Worm (Caenorhabditis elegans): ENCODE results near the gene F57B9.3.

The F57B9.3 gene

ce11 chrIII:6951435-6951834 is 11.8 kb downstream of the F57B9.3 start:
- TF ChIP-seq tbx-11 (GFP tag; IDR thresholded peaks at IDR 0.05) (no peak), ceh-13 (GFP tag; optimal IDR thresholded peaks at IDR 0.05) (no peak), pes-1 (GFP tag; IDR thresholded peaks at IDR 0.05) (no peak), scrt-1 (GFP tag; IDR thresholded peaks at IDR 0.05) (no peak), flt-1 (GFP tag; IDR thresholded peaks at IDR 0.05) (no peak), tra-4 (tag; optimal IDR thresholded peaks at IDR 0.05) (no peak), hmbx-1 (tag; optimal IDR thresholded peaks at IDR 0.05) (no peak), B0310.2 (tag; optimal IDR thresholded peaks at IDR 0.05) (no peak), tbx-37 (GFP tag; conservative IDR thresholded peaks at IDR 0.05) (no peak), hnd-1 (tag; optimal IDR thresholded peaks at IDR 0.05) (no peak), ceh-36 (tag; optimal IDR thresholded peaks at IDR 0.05) (no peak), F13C5.2 (tag; optimal IDR thresholded peaks at IDR 0.05) (no peak), hmg-4 (GFP tag; optimal IDR thresholded peaks at IDR 0.05) (no peak), sea-1 (GFP tag; conservative IDR thresholded peaks at IDR 0.05) (no peak), aly-1 (tag; optimal IDR thresholded peaks at IDR 0.05) (no peak), ama-1 (optimal IDR thresholded peaks at IDR 0.05) (no peak), ets-7 (tag; optimal IDR thresholded peaks at IDR 0.05) (no peak)

DNA sequence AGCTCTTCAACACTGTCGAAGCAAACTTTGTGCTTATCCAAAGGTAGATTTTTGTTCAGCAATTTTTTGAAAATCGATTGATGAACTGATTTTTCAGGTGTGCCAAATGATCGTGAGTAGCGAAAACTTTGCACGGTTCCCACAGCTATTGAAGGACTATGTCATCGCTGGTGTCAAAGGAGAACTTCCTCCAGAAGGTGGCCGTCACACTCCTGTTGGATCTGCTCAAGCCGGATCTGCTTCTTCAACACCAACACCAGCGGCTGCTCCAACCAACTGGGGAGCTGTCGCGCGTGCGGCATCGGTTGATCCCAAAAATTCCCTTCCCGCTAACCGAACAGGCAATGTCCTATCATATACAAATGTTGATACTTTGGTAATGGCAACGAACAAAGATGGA is 13.8 kb downstream of the F57B9.3 start:
- TF ChIP-seq F13C5.2 (tag; optimal IDR thresholded peaks at IDR 0.05) (no peak), hmbx-1 (tag; optimal IDR thresholded peaks at IDR 0.05) (no peak), ceh-36 (tag; optimal IDR thresholded peaks at IDR 0.05) (no peak), hnd-1 (tag; optimal IDR thresholded peaks at IDR 0.05) (no peak), tbx-37 (GFP tag; conservative IDR thresholded peaks at IDR 0.05) (no peak), scrt-1 (GFP tag; IDR thresholded peaks at IDR 0.05) (no peak), aly-1 (tag; optimal IDR thresholded peaks at IDR 0.05) (no peak), pes-1 (GFP tag; IDR thresholded peaks at IDR 0.05) (no peak), sea-1 (GFP tag; conservative IDR thresholded peaks at IDR 0.05) (no peak), B0310.2 (tag; optimal IDR thresholded peaks at IDR 0.05) (no peak), tra-4 (tag; optimal IDR thresholded peaks at IDR 0.05) (no peak), flt-1 (GFP tag; IDR thresholded peaks at IDR 0.05) (no peak), ceh-13 (GFP tag; optimal IDR thresholded peaks at IDR 0.05) (no peak), ama-1 (optimal IDR thresholded peaks at IDR 0.05) (no peak), tbx-11 (GFP tag; IDR thresholded peaks at IDR 0.05) (no peak)

DNA sequence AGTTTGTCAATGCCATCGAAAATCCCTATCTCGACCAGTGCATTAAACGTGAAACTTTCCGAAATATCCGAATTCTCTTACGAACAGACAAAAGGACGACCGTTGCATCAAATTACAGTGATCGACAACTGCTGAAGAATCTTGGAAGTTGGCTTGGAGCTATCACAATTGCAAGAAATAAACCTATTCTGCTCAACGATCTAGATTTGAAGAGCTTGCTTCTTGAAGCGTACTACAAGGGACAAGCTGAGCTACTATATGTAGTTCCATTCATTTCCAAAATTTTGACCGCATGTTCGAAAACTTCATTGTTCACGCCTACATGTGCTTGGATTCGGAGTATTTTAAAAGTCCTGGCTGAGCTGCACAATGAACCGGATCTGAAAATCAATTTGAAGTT is 14.4 kb downstream of the F57B9.3 start:
- TF ChIP-seq ceh-36 (tag; optimal IDR thresholded peaks at IDR 0.05) (no peak), tbx-37 (GFP tag; conservative IDR thresholded peaks at IDR 0.05) (no peak), hnd-1 (tag; optimal IDR thresholded peaks at IDR 0.05) (no peak), hmg-4 (GFP tag; optimal IDR thresholded peaks at IDR 0.05) (no peak), aly-1 (tag; optimal IDR thresholded peaks at IDR 0.05) (no peak), sea-1 (GFP tag; conservative IDR thresholded peaks at IDR 0.05) (no peak), flt-1 (GFP tag; IDR thresholded peaks at IDR 0.05) (no peak), tbx-11 (GFP tag; IDR thresholded peaks at IDR 0.05) (no peak), tra-4 (tag; optimal IDR thresholded peaks at IDR 0.05) (no peak), F13C5.2 (tag; optimal IDR thresholded peaks at IDR 0.05) (no peak), hmbx-1 (tag; optimal IDR thresholded peaks at IDR 0.05) (no peak), ets-7 (tag; optimal IDR thresholded peaks at IDR 0.05) (no peak), pes-1 (GFP tag; IDR thresholded peaks at IDR 0.05) (no peak), B0310.2 (tag; optimal IDR thresholded peaks at IDR 0.05) (no peak)

ce11 chrIII:6955766-6956165 is 16.1 kb downstream of the F57B9.3 start:
- TF ChIP-seq F13C5.2 (tag; optimal IDR thresholded peaks at IDR 0.05) (no peak), tra-4 (tag; optimal IDR thresholded peaks at IDR 0.05) (no peak), pes-1 (GFP tag; IDR thresholded peaks at IDR 0.05) (no peak), ceh-13 (GFP tag; optimal IDR thresholded peaks at IDR 0.05) (no peak), hmbx-1 (tag; optimal IDR thresholded peaks at IDR 0.05) (no peak), sea-1 (GFP tag; conservative IDR thresholded peaks at IDR 0.05) (no peak), flt-1 (GFP tag; IDR thresholded peaks at IDR 0.05) (no peak), ama-1 (optimal IDR thresholded peaks at IDR 0.05) (no peak), scrt-1 (GFP tag; IDR thresholded peaks at IDR 0.05) (no peak), aly-1 (tag; optimal IDR thresholded peaks at IDR 0.05) (no peak), ceh-36 (tag; optimal IDR thresholded peaks at IDR 0.05) (no peak), tbx-37 (GFP tag; conservative IDR thresholded peaks at IDR 0.05) (no peak), ets-7 (tag; optimal IDR thresholded peaks at IDR 0.05) (no peak), tbx-11 (GFP tag; IDR thresholded peaks at IDR 0.05) (no peak)

- TF ChIP-seq flt-1 (GFP tag; IDR thresholded peaks at IDR 0.05) (no peak), B0310.2 (tag; optimal IDR thresholded peaks at IDR 0.05) (no peak)
These were observed 19.1 kb downstream of the F57B9.3 start for ce11 chrIII:6958674-6959241.

ce11 chrIII:6961167-6961566 is 21.5 kb downstream of the F57B9.3 start:
- TF ChIP-seq ets-7 (tag; optimal IDR thresholded peaks at IDR 0.05), result no peak
- peak; percentile 8 for TF ChIP-seq F13C5.2 (tag; optimal IDR thresholded peaks at IDR 0.05)

- no peak for TF ChIP-seq ets-7 (tag; optimal IDR thresholded peaks at IDR 0.05)
- TF ChIP-seq ceh-13 (GFP tag; optimal IDR thresholded peaks at IDR 0.05), result no peak
- TF ChIP-seq tbx-11 (GFP tag; IDR thresholded peaks at IDR 0.05), result no peak
- no peak for TF ChIP-seq pes-1 (GFP tag; IDR thresholded peaks at IDR 0.05)
- no peak for TF ChIP-seq scrt-1 (GFP tag; IDR thresholded peaks at IDR 0.05)
- TF ChIP-seq sea-1 (GFP tag; conservative IDR thresholded peaks at IDR 0.05), result no peak
- TF ChIP-seq hmbx-1 (tag; optimal IDR thresholded peaks at IDR 0.05), result no peak
- no peak for TF ChIP-seq hnd-1 (tag; optimal IDR thresholded peaks at IDR 0.05)
- TF ChIP-seq tra-4 (tag; optimal IDR thresholded peaks at IDR 0.05), result no peak
- no peak for TF ChIP-seq tbx-37 (GFP tag; conservative IDR thresholded peaks at IDR 0.05)
- no peak for TF ChIP-seq ceh-36 (tag; optimal IDR thresholded peaks at IDR 0.05)
- no peak for TF ChIP-seq aly-1 (tag; optimal IDR thresholded peaks at IDR 0.05)
- no peak for TF ChIP-seq F13C5.2 (tag; optimal IDR thresholded peaks at IDR 0.05)
- TF ChIP-seq ama-1 (optimal IDR thresholded peaks at IDR 0.05), result no peak
- no peak for TF ChIP-seq B0310.2 (tag; optimal IDR thresholded peaks at IDR 0.05)
These were observed 22.4 kb downstream of the F57B9.3 start, which contains the start of the genes rpn-6.1 and F57B9.1 for ce11 chrIII:6961937-6962504. TSS of gene rpn-6.1 (minus strand) at chrIII:6962001. TSS of gene F57B9.1 (plus strand) at chrIII:6962090.
